Fruit fly (Drosophila melanogaster) whole organism, adult: ENCODE results near the gene Mst98Ca.
A peak's percentile ranks its signal among the peaks of the same experiment; 100 is the strongest.

Source experiments
- CG12768 ChIP-seq: fragments of 200-800 bp; sonication (Bioruptor generic); optimal IDR thresholded peaks from 2 replicates; lab custom pipeline; 2017; ENCODE audit warnings: missing biosample characterization, missing genetic modification characterization, mild to moderate bottlenecking, moderate library complexity, missing genetic modification reagents
- Crg-1 ChIP-seq: fragments of 200-800 bp; sonication (Bioruptor generic); optimal IDR thresholded peaks from 2 replicates; lab custom pipeline; 2016; ENCODE audit warnings: missing biosample characterization, missing genetic modification characterization
- Mnt ChIP-seq: fragments of 200-800 bp; sonication (Bioruptor generic); optimal IDR thresholded peaks from 2 replicates; lab custom pipeline; 2016; ENCODE audit warnings: missing biosample characterization, mild to moderate bottlenecking, missing genetic modification characterization
- bab1 ChIP-seq: fragments of 200-800 bp; sonication (Bioruptor generic); optimal IDR thresholded peaks from 3 replicates; lab custom pipeline; 2019; ENCODE audit warnings: missing biosample characterization, mild to moderate bottlenecking, missing genetic modification characterization, moderate library complexity
- cnc ChIP-seq, 2 experiments: fragments of >200 bp; optimal IDR thresholded peaks; 2 replicates each; lab custom pipeline; 2017

DNA sequence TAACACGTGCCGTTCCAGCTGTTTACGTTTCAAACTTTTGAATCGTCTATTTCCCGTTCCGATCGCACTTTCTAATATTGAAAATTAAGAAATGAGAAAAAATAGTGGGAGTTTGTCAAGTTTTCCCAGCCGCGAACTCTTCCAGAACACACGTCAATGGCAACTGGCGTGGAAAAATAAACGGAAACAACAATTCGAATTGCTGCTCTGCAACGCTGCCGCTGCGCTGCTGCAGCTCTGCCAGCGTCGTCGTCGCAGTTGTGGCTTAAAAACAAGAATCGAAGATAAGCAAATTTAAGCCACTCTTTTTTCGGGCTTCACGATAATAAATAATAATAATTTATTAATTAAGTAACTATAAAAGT lies 40.0 kb downstream of the Mst98Ca start:
- peak; percentile 36 for TF ChIP-seq Mnt (GFP tag; lab: Kevin White, UChicago)
- no peak for TF ChIP-seq CG12768 (GFP tag; lab: Kevin White, UChicago)
- TF ChIP-seq bab1 (GFP tag; lab: Kevin White, UChicago) = no peak
- no peak for TF ChIP-seq Crg-1 (GFP tag; lab: Kevin White, UChicago)
- no peak for TF ChIP-seq cnc (optimal IDR thresholded peaks at IDR 0.05; lab: Kevin White, UChicago)
